Worm (Caenorhabditis elegans) whole organism, L3 larva: ENCODE results near the gene C12D5.9.
"Not testable (repeated sequence)": the region's sequence is repeated elsewhere in the genome, so short reads cannot be mapped to it uniquely, and the experiment has no call there.

Source experiments
- ceh-28 ChIP-seq: fragments of 150-350 bp; optimal IDR thresholded peaks from 2 replicates; lab custom pipeline; 2014; ENCODE audit warnings: missing biosample characterization, missing genetic modification reagents, missing genetic modification characterization
- egl-27 ChIP-seq: sonication (generic microtip); optimal IDR thresholded peaks from 4 replicates; lab custom pipeline; 2017; ENCODE audit warnings: missing biosample characterization, missing genetic modification reagents, missing genetic modification characterization

DNA sequence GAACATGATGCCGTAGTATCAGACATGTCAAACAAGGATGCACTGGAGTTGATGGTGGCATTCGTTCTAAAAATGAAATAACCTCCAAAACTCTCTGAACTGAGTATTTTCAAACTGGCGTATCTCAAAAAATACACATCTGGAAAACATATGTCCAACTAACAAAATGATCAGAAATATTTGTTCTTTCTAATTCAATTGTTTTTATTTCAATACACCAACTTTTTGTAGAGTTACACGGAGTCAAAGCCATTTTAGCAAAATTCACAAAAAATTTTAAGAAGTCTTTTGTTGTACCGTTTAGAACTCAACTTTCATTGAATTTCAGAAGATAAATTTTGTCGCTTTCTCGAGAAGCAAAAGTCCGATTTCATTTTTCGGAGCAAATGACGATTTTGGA lies 13.7 kb upstream of the C12D5.9 start, which contains the start of gene srsx-40:
- not testable (repeated sequence) for TF ChIP-seq ceh-28; egl-27 (tag; lab: Kevin White, UChicago)
